Fruit fly (Drosophila melanogaster) whole organism, prepupa: ENCODE data around the gene Scm.

Experiments
- Blimp-1 ChIP-seq: fragments of 200-800 bp; sonication (Bioruptor generic); optimal IDR thresholded peaks from 3 replicates; lab custom pipeline; 2017; ENCODE audit warnings: missing biosample characterization, missing genetic modification characterization, mild to moderate bottlenecking, moderate library complexity, missing genetic modification reagents
- CG10669 ChIP-seq: fragments of 200-800 bp; sonication (Bioruptor generic); optimal IDR thresholded peaks from 3 replicates; lab custom pipeline; 2018; ENCODE audit warnings: missing biosample characterization, mild to moderate bottlenecking, missing genetic modification characterization, moderate library complexity
- CG11762 ChIP-seq: fragments of 200-800 bp; sonication (Bioruptor generic); optimal IDR thresholded peaks from 3 replicates; lab custom pipeline; 2016; ENCODE audit warnings: missing biosample characterization, missing genetic modification characterization; ENCODE audit not compliant: insufficient read depth
- CG11902 ChIP-seq: fragments of 200-800 bp; sonication (Bioruptor generic); optimal IDR thresholded peaks from 3 replicates; lab custom pipeline; 2016; ENCODE audit warnings: missing biosample characterization, missing genetic modification characterization
- CG15336 ChIP-seq: fragments of 200-800 bp; sonication (Bioruptor generic); IDR thresholded peaks from 2 replicates; pipeline ENCODE4 v1.3.6; 2022; ENCODE audit warnings: missing biosample characterization, missing genetic modification characterization
- CG1621 ChIP-seq: fragments of 200-800 bp; sonication (Bioruptor generic); optimal IDR thresholded peaks from 3 replicates; lab custom pipeline; 2018; ENCODE audit warnings: missing biosample characterization, mild to moderate bottlenecking, missing genetic modification characterization
- CG16779 ChIP-seq: fragments of 200-800 bp; sonication (Bioruptor generic); optimal IDR thresholded peaks from 3 replicates; lab custom pipeline; 2017; ENCODE audit warnings: missing biosample characterization, mild to moderate bottlenecking, missing genetic modification characterization
- CG31627 ChIP-seq: fragments of 200-800 bp; sonication (Bioruptor generic); optimal IDR thresholded peaks from 3 replicates; lab custom pipeline; 2016; ENCODE audit warnings: missing biosample characterization, missing genetic modification characterization
- CG32006 ChIP-seq: fragments of 200-800 bp; sonication (Bioruptor generic); optimal IDR thresholded peaks from 3 replicates; lab custom pipeline; 2017; ENCODE audit warnings: missing biosample characterization, mild to moderate bottlenecking, missing genetic modification characterization
- CG34406 ChIP-seq: fragments of 200-800 bp; sonication (Bioruptor generic); optimal IDR thresholded peaks from 3 replicates; lab custom pipeline; 2016; ENCODE audit warnings: missing biosample characterization, missing genetic modification characterization
- CG3919 ChIP-seq: fragments of 200-800 bp; sonication (Bioruptor generic); optimal IDR thresholded peaks from 3 replicates; lab custom pipeline; 2016; ENCODE audit warnings: missing biosample characterization, missing genetic modification characterization
- CG4318 ChIP-seq: fragments of 200-800 bp; sonication (Bioruptor generic); optimal IDR thresholded peaks from 3 replicates; lab custom pipeline; 2017; ENCODE audit warnings: missing biosample characterization, mild to moderate bottlenecking, missing genetic modification characterization
- CG6163 ChIP-seq: fragments of 200-800 bp; sonication (Bioruptor generic); IDR thresholded peaks from 3 replicates; pipeline ENCODE4 v1.3.6; 2022; ENCODE audit warnings: missing biosample characterization, missing genetic modification characterization
- CG6276 ChIP-seq: fragments of 200-800 bp; sonication (Bioruptor generic); optimal IDR thresholded peaks from 2 replicates; lab custom pipeline; 2017; ENCODE audit warnings: missing biosample characterization, mild to moderate bottlenecking, missing genetic modification characterization
- CG7368 ChIP-seq: fragments of 200-800 bp; sonication (Bioruptor generic); optimal IDR thresholded peaks from 3 replicates; lab custom pipeline; 2016; ENCODE audit warnings: missing biosample characterization, missing genetic modification characterization
- CG8119 ChIP-seq: fragments of 200-800 bp; sonication (Bioruptor generic); IDR thresholded peaks from 3 replicates; pipeline ENCODE4 v1.3.6; 2022; ENCODE audit warnings: missing biosample characterization, missing genetic modification characterization
- CG8319 ChIP-seq: fragments of 200-800 bp; sonication (Bioruptor generic); optimal IDR thresholded peaks from 3 replicates; lab custom pipeline; 2016; ENCODE audit warnings: missing biosample characterization, missing genetic modification characterization
- CG8632 ChIP-seq: fragments of 200-800 bp; sonication (Bioruptor generic); optimal IDR thresholded peaks from 3 replicates; lab custom pipeline; 2016; ENCODE audit warnings: missing biosample characterization, missing genetic modification characterization
- CG9139 ChIP-seq: fragments of 200-800 bp; sonication (Bioruptor generic); optimal IDR thresholded peaks from 3 replicates; lab custom pipeline; 2017; ENCODE audit warnings: missing biosample characterization, mild to moderate bottlenecking, missing genetic modification characterization
- Eip75B ChIP-seq: fragments of 200-800 bp; sonication (Bioruptor generic); optimal IDR thresholded peaks from 3 replicates; lab custom pipeline; 2016; ENCODE audit warnings: missing biosample characterization, missing genetic modification characterization
- Eip78C ChIP-seq: fragments of 200-800 bp; sonication (Bioruptor generic); peaks from one replicate; lab custom pipeline; 2016; ENCODE audit warnings: missing biosample characterization, missing genetic modification characterization
- Eip93F ChIP-seq: fragments of 200-800 bp; sonication (Bioruptor generic); optimal IDR thresholded peaks from 2 replicates; lab custom pipeline; 2016; ENCODE audit warnings: missing biosample characterization, mild to moderate bottlenecking, missing genetic modification characterization
- Ets21C ChIP-seq: fragments of 200-800 bp; sonication (Bioruptor generic); optimal IDR thresholded peaks from 3 replicates; lab custom pipeline; 2016; ENCODE audit warnings: missing biosample characterization, missing genetic modification characterization
- Ets96B ChIP-seq: fragments of 200-800 bp; optimal IDR thresholded peaks from 2 replicates; lab custom pipeline; 2019; ENCODE audit warnings: missing biosample characterization, mild to moderate bottlenecking, missing genetic modification characterization, moderate library complexity
- Hr4 ChIP-seq: fragments of 200-800 bp; sonication (Bioruptor generic); optimal IDR thresholded peaks from 3 replicates; lab custom pipeline; 2016; ENCODE audit warnings: missing biosample characterization, missing genetic modification characterization
- Lpt ChIP-seq: fragments of 200-800 bp; sonication (Bioruptor generic); optimal IDR thresholded peaks from 3 replicates; lab custom pipeline; 2016; ENCODE audit warnings: missing biosample characterization, missing genetic modification characterization
- Met ChIP-seq: fragments of 200-800 bp; sonication (Bioruptor generic); optimal IDR thresholded peaks from 3 replicates; lab custom pipeline; 2016; ENCODE audit warnings: missing biosample characterization, missing genetic modification characterization
- OdsH ChIP-seq: fragments of 200-800 bp; sonication (Bioruptor generic); optimal IDR thresholded peaks from 3 replicates; lab custom pipeline; 2016; ENCODE audit warnings: missing biosample characterization, missing genetic modification characterization
- Smox ChIP-seq: fragments of 200-800 bp; sonication (Bioruptor generic); optimal IDR thresholded peaks from 3 replicates; lab custom pipeline; 2016; ENCODE audit warnings: missing biosample characterization, missing genetic modification characterization
- Sox14 ChIP-seq: fragments of 200-800 bp; sonication (Bioruptor generic); optimal IDR thresholded peaks from 3 replicates; lab custom pipeline; 2016; ENCODE audit warnings: missing biosample characterization, missing genetic modification characterization
- achi ChIP-seq: fragments of 200-800 bp; sonication (Bioruptor generic); optimal IDR thresholded peaks from 3 replicates; lab custom pipeline; 2016; ENCODE audit warnings: missing biosample characterization, missing genetic modification characterization
- acj6 ChIP-seq: fragments of 200-800 bp; sonication (Bioruptor generic); optimal IDR thresholded peaks from 3 replicates; lab custom pipeline; 2016; ENCODE audit warnings: missing biosample characterization, missing genetic modification characterization
- cyc ChIP-seq: fragments of 200-800 bp; sonication (Bioruptor generic); optimal IDR thresholded peaks from 3 replicates; lab custom pipeline; 2016; ENCODE audit warnings: missing biosample characterization, missing genetic modification characterization
- dac ChIP-seq: fragments of 200-800 bp; sonication (Bioruptor generic); optimal IDR thresholded peaks from 2 replicates; lab custom pipeline; 2017; ENCODE audit warnings: missing biosample characterization, mild to moderate bottlenecking, missing genetic modification characterization
- eg ChIP-seq: fragments of 200-800 bp; sonication (Bioruptor generic); IDR thresholded peaks from 3 replicates; pipeline ENCODE4 v1.3.6; 2022; ENCODE audit warnings: missing biosample characterization, missing genetic modification characterization
- esn ChIP-seq: fragments of 200-800 bp; sonication (Bioruptor generic); optimal IDR thresholded peaks from 2 replicates; lab custom pipeline; 2016; ENCODE audit warnings: missing biosample characterization, mild to moderate bottlenecking, missing genetic modification characterization, moderate library complexity
- fkh ChIP-seq: fragments of 200-800 bp; sonication (Bioruptor generic); optimal IDR thresholded peaks from 3 replicates; lab custom pipeline; 2017; ENCODE audit warnings: missing biosample characterization, mild to moderate bottlenecking, missing genetic modification characterization, moderate library complexity
- net ChIP-seq: fragments of 200-800 bp; sonication (Bioruptor generic); optimal IDR thresholded peaks from 3 replicates; lab custom pipeline; 2016; ENCODE audit warnings: missing biosample characterization, missing genetic modification characterization
- salr ChIP-seq, 2 experiments: fragments of 200-800 bp; sonication (Bioruptor generic); optimal IDR thresholded peaks; 3 replicates each; lab custom pipeline; 2016 to 2018; ENCODE audit warnings: missing biosample characterization in 2 of 2, missing genetic modification characterization in 2 of 2, mild to moderate bottlenecking in 1 of 2
- spab ChIP-seq: fragments of 200-800 bp; sonication (Bioruptor generic); optimal IDR thresholded peaks from 2 replicates; lab custom pipeline; 2017; ENCODE audit warnings: missing biosample characterization, mild to moderate bottlenecking, missing genetic modification characterization, missing genetic modification reagents
- ss ChIP-seq, 2 experiments: fragments of 200-800 bp; sonication (Bioruptor generic); optimal IDR thresholded peaks; 2 replicates in 1 of 2; 3 replicates in 1 of 2; lab custom pipeline; 2017 to 2018; ENCODE audit warnings: mild to moderate bottlenecking in 2 of 2, missing biosample characterization in 2 of 2, missing genetic modification characterization in 2 of 2, moderate library complexity in 1 of 2

The Scm gene

dm6 chr3R:9598099-9598498 is 39.3 kb downstream of the Scm start (continued):
- TF ChIP-seq CG10669 (peak; percentile 59), achi (peak; percentile 84), Eip93F (GFP tag; lab: Kevin White, UChicago) (no peak), CG34406 (GFP tag; lab: Kevin White, UChicago) (peak; percentile 73), CG7368 (GFP tag; lab: Kevin White, UChicago) (peak; percentile 75), salr (GFP tag; optimal IDR thresholded peaks at IDR 0.05; lab: Kevin White, UChicago) (peak; percentile 49 to 82), Smox (GFP tag; lab: Kevin White, UChicago) (no peak), Ets21C (GFP tag; lab: Kevin White, UChicago) (peak; percentile 51), CG8319 (peak; percentile 61), CG9139 (peak; percentile 14), CG11902 (GFP tag; lab: Kevin White, UChicago) (peak; percentile 68), CG8119 (GFP tag; lab: Robert Waterston, UW) (peak; percentile 95), dac (GFP tag; lab: Kevin White, UChicago) (peak; percentile 93), acj6 (peak; percentile 87), ss (GFP tag; optimal IDR thresholded peaks at IDR 0.05; lab: Kevin White, UChicago) (peak in 1 of 2 experiments; percentile 31)
- TF ChIP-seq, all 60 proteins: peak for 55

dm6 chr3R:9596615-9597014 is 40.8 kb downstream of the Scm start:
- TF ChIP-seq CG3919 (GFP tag; lab: Kevin White, UChicago): no peak
- peak; percentile 15 for TF ChIP-seq Eip78C (GFP tag; lab: Kevin White, UChicago)

dm6 chr3R:9595681-9596357 is 41.6 kb downstream of the Scm start:
- TF ChIP-seq fkh (GFP tag; lab: Kevin White, UChicago) (peak; percentile 47), Hr4 (no peak)

- TF ChIP-seq acj6 (no peak), CG16779 (tag; lab: Kevin White, UChicago) (no peak), CG8119 (GFP tag; lab: Robert Waterston, UW) (peak; percentile 16; the same call in 2 of the 3 replicates), CG15336 (peak; percentile 45), CG6163 (GFP tag; lab: Robert Waterston, UW) (peak; percentile 47), CG11902 (GFP tag; lab: Kevin White, UChicago) (no peak), CG31627 (GFP tag; lab: Kevin White, UChicago) (no peak), eg (GFP tag; lab: Robert Waterston, UW) (peak; percentile 69)
Observed at dm6 chr3R:9594839-9595238, 42.6 kb downstream of the Scm start.

dm6 chr3R:9594251-9594581 is 43.2 kb downstream of the Scm start:
- TF ChIP-seq Ets96B (tag; lab: Kevin White, UChicago) (peak; percentile 23), Hr4 (peak; percentile 61), CG4318 (GFP tag; lab: Kevin White, UChicago) (no peak), Eip93F (GFP tag; lab: Kevin White, UChicago) (no peak), Eip75B (peak; percentile 10), Lpt (GFP tag; lab: Kevin White, UChicago) (peak; percentile 13), esn (no peak), fkh (GFP tag; lab: Kevin White, UChicago) (no peak), spab (GFP tag; lab: Kevin White, UChicago) (peak; percentile 61), OdsH (GFP tag; lab: Kevin White, UChicago) (peak; percentile 55), cyc (no peak), CG3919 (GFP tag; lab: Kevin White, UChicago) (no peak), Met (GFP tag; lab: Kevin White, UChicago) (no peak), CG32006 (GFP tag; lab: Kevin White, UChicago) (peak; percentile 82), CG7368 (GFP tag; lab: Kevin White, UChicago) (no peak), CG6276 (peak; percentile 58), acj6 (peak; percentile 47), CG1621 (tag; lab: Kevin White, UChicago) (no peak), Blimp-1 (no peak), Eip78C (GFP tag; lab: Kevin White, UChicago) (peak; percentile 37), CG16779 (tag; lab: Kevin White, UChicago) (no peak), CG11762 (GFP tag; lab: Kevin White, UChicago) (no peak), Sox14 (peak; percentile 29), CG8319 (no peak), net (GFP tag; lab: Kevin White, UChicago) (peak; percentile 30), dac (GFP tag; lab: Kevin White, UChicago) (no peak), CG8632 (GFP tag; lab: Kevin White, UChicago) (peak; percentile 34), CG8119 (GFP tag; lab: Robert Waterston, UW) (no peak; the same call in 2 of the 3 replicates), CG15336 (0 out of 2 replicates have a peak, but pooled peaks have one; percentile 4)
